Worm (Caenorhabditis elegans) whole organism, mixed stage, embryonic: Measurements from ENCODE around the gene C39B5.2.

Experiments used
- elt-3 ChIP-seq: fragments of 150-350 bp; optimal IDR thresholded peaks from 2 replicates; lab custom pipeline; 2014; ENCODE audit warnings: missing biosample characterization, missing genetic modification characterization
- lsy-2 ChIP-seq: fragments of 150-350 bp; optimal IDR thresholded peaks from 2 replicates; lab custom pipeline; 2014; ENCODE audit warnings: missing biosample characterization, missing genetic modification characterization
- mls-2 ChIP-seq: sonication (generic microtip); optimal IDR thresholded peaks from 2 replicates; lab custom pipeline; 2016; ENCODE audit warnings: mild to moderate bottlenecking, missing genetic modification characterization, moderate library complexity, missing compliant biosample characterization
- snpc-4 ChIP-seq: fragments of 150-350 bp; optimal IDR thresholded peaks from 2 replicates; lab custom pipeline; 2014; ENCODE audit warnings: missing biosample characterization, missing genetic modification characterization
- tbx-8 ChIP-seq: fragments of 200-800 bp; sonication (Bioruptor generic); optimal IDR thresholded peaks from 2 replicates; lab custom pipeline; 2018; ENCODE audit warnings: mild to moderate bottlenecking, missing genetic modification characterization, moderate library complexity, missing compliant biosample characterization
- unc-120 ChIP-seq: sonication (generic microtip); optimal IDR thresholded peaks from 2 replicates; lab custom pipeline; 2017; ENCODE audit warnings: missing genetic modification characterization, missing compliant biosample characterization; ENCODE audit not compliant: poor library complexity, severe bottlenecking
- unc-62 ChIP-seq: fragments of 150-350 bp; optimal IDR thresholded peaks from 2 replicates; lab custom pipeline; 2014; ENCODE audit warnings: missing biosample characterization, missing genetic modification reagents, missing genetic modification characterization

DNA sequence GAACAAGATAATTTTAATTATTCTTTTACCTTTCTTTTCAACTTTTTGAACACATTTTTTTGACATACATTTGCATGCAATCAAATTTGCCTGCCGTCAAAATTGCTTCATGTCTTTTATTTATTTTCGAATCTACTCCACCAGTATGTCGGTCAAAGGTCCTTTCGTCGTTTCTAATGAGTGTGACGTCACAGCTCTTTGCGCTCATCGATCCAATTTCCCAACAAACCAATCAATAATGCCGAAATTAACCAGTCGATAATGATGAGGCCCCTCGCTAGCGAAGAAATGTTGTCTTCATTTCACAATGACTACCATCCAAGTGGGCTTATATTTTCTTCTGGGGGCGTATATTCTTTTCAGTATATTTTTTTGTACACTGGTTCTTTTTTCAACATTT, 28.3 kb downstream of the C39B5.2 start, which contains the start of gene Y54F10BM.6:
- TF ChIP-seq tbx-8 (GFP tag; lab: Kevin White, UChicago) (no peak), elt-3 (no peak), mls-2 (no peak), lsy-2 (tag; lab: Kevin White, UChicago) (no peak), snpc-4 (tag; lab: Kevin White, UChicago) (no peak), unc-120 (tag; lab: Kevin White, UChicago) (no peak), unc-62 (GFP tag; lab: Kevin White, UChicago) (no peak)
